Fruit fly (Drosophila melanogaster) whole organism, prepupa: Measurements from ENCODE around the gene RagA-B.

Source experiments
- Blimp-1 ChIP-seq: fragments of 200-800 bp; sonication (Bioruptor generic); optimal IDR thresholded peaks from 3 replicates; lab custom pipeline; 2017; ENCODE audit warnings: missing biosample characterization, missing genetic modification characterization, mild to moderate bottlenecking, moderate library complexity, missing genetic modification reagents
- CG10631 ChIP-seq: fragments of 200-800 bp; sonication (Bioruptor generic); optimal IDR thresholded peaks from 2 replicates; lab custom pipeline; 2016; ENCODE audit warnings: missing biosample characterization, missing genetic modification characterization
- CG10669 ChIP-seq: fragments of 200-800 bp; sonication (Bioruptor generic); optimal IDR thresholded peaks from 3 replicates; lab custom pipeline; 2018; ENCODE audit warnings: missing biosample characterization, mild to moderate bottlenecking, missing genetic modification characterization, moderate library complexity
- CG11294 ChIP-seq: fragments of 200-800 bp; sonication (Bioruptor generic); IDR thresholded peaks from 2 replicates; pipeline ENCODE4 v1.3.6; 2022; ENCODE audit warnings: missing biosample characterization, missing genetic modification characterization
- CG11762 ChIP-seq: fragments of 200-800 bp; sonication (Bioruptor generic); optimal IDR thresholded peaks from 3 replicates; lab custom pipeline; 2016; ENCODE audit warnings: missing biosample characterization, missing genetic modification characterization; ENCODE audit not compliant: insufficient read depth
- CG15336 ChIP-seq: fragments of 200-800 bp; sonication (Bioruptor generic); IDR thresholded peaks from 2 replicates; pipeline ENCODE4 v1.3.6; 2022; ENCODE audit warnings: missing biosample characterization, missing genetic modification characterization
- CG1621 ChIP-seq: fragments of 200-800 bp; sonication (Bioruptor generic); optimal IDR thresholded peaks from 3 replicates; lab custom pipeline; 2018; ENCODE audit warnings: missing biosample characterization, mild to moderate bottlenecking, missing genetic modification characterization
- CG16779 ChIP-seq: fragments of 200-800 bp; sonication (Bioruptor generic); optimal IDR thresholded peaks from 3 replicates; lab custom pipeline; 2017; ENCODE audit warnings: missing biosample characterization, mild to moderate bottlenecking, missing genetic modification characterization
- CG32006 ChIP-seq: fragments of 200-800 bp; sonication (Bioruptor generic); optimal IDR thresholded peaks from 3 replicates; lab custom pipeline; 2017; ENCODE audit warnings: missing biosample characterization, mild to moderate bottlenecking, missing genetic modification characterization
- CG4318 ChIP-seq: fragments of 200-800 bp; sonication (Bioruptor generic); optimal IDR thresholded peaks from 3 replicates; lab custom pipeline; 2017; ENCODE audit warnings: missing biosample characterization, mild to moderate bottlenecking, missing genetic modification characterization
- CG6163 ChIP-seq: fragments of 200-800 bp; sonication (Bioruptor generic); IDR thresholded peaks from 3 replicates; pipeline ENCODE4 v1.3.6; 2022; ENCODE audit warnings: missing biosample characterization, missing genetic modification characterization
- CG6808 ChIP-seq: fragments of 200-800 bp; sonication (Bioruptor generic); optimal IDR thresholded peaks from 3 replicates; lab custom pipeline; 2017; ENCODE audit warnings: missing biosample characterization, missing genetic modification characterization, mild to moderate bottlenecking, moderate library complexity, missing genetic modification reagents
- CG6854 ChIP-seq: fragments of 200-800 bp; sonication (Bioruptor generic); optimal IDR thresholded peaks from 2 replicates; lab custom pipeline; 2017; ENCODE audit warnings: missing biosample characterization, mild to moderate bottlenecking, missing genetic modification characterization
- CG7368 ChIP-seq: fragments of 200-800 bp; sonication (Bioruptor generic); optimal IDR thresholded peaks from 3 replicates; lab custom pipeline; 2016; ENCODE audit warnings: missing biosample characterization, missing genetic modification characterization
- Eip78C ChIP-seq: fragments of 200-800 bp; sonication (Bioruptor generic); peaks from one replicate; lab custom pipeline; 2016; ENCODE audit warnings: missing biosample characterization, missing genetic modification characterization
- Eip93F ChIP-seq: fragments of 200-800 bp; sonication (Bioruptor generic); optimal IDR thresholded peaks from 2 replicates; lab custom pipeline; 2016; ENCODE audit warnings: missing biosample characterization, mild to moderate bottlenecking, missing genetic modification characterization
- Ets96B ChIP-seq: fragments of 200-800 bp; optimal IDR thresholded peaks from 2 replicates; lab custom pipeline; 2019; ENCODE audit warnings: missing biosample characterization, mild to moderate bottlenecking, missing genetic modification characterization, moderate library complexity
- Hr38 ChIP-seq: sonication (Bioruptor generic); optimal IDR thresholded peaks from 2 replicates; lab custom pipeline; 2016; ENCODE audit warnings: missing biosample characterization, missing genetic modification characterization
- Hr4 ChIP-seq: fragments of 200-800 bp; sonication (Bioruptor generic); optimal IDR thresholded peaks from 3 replicates; lab custom pipeline; 2016; ENCODE audit warnings: missing biosample characterization, missing genetic modification characterization
- Lpt ChIP-seq: fragments of 200-800 bp; sonication (Bioruptor generic); optimal IDR thresholded peaks from 3 replicates; lab custom pipeline; 2016; ENCODE audit warnings: missing biosample characterization, missing genetic modification characterization
- Met ChIP-seq: fragments of 200-800 bp; sonication (Bioruptor generic); optimal IDR thresholded peaks from 3 replicates; lab custom pipeline; 2016; ENCODE audit warnings: missing biosample characterization, missing genetic modification characterization
- Smox ChIP-seq: fragments of 200-800 bp; sonication (Bioruptor generic); optimal IDR thresholded peaks from 3 replicates; lab custom pipeline; 2016; ENCODE audit warnings: missing biosample characterization, missing genetic modification characterization
- Sox14 ChIP-seq: fragments of 200-800 bp; sonication (Bioruptor generic); optimal IDR thresholded peaks from 3 replicates; lab custom pipeline; 2016; ENCODE audit warnings: missing biosample characterization, missing genetic modification characterization
- achi ChIP-seq: fragments of 200-800 bp; sonication (Bioruptor generic); optimal IDR thresholded peaks from 3 replicates; lab custom pipeline; 2016; ENCODE audit warnings: missing biosample characterization, missing genetic modification characterization
- acj6 ChIP-seq: fragments of 200-800 bp; sonication (Bioruptor generic); optimal IDR thresholded peaks from 3 replicates; lab custom pipeline; 2016; ENCODE audit warnings: missing biosample characterization, missing genetic modification characterization
- dsx ChIP-seq: fragments of 200-800 bp; optimal IDR thresholded peaks from 3 replicates; lab custom pipeline; 2019; ENCODE audit warnings: missing biosample characterization, mild to moderate bottlenecking, missing genetic modification characterization, moderate library complexity; ENCODE audit not compliant: poor library complexity, severe bottlenecking
- esn ChIP-seq: fragments of 200-800 bp; sonication (Bioruptor generic); optimal IDR thresholded peaks from 2 replicates; lab custom pipeline; 2016; ENCODE audit warnings: missing biosample characterization, mild to moderate bottlenecking, missing genetic modification characterization, moderate library complexity
- fd59A ChIP-seq: fragments of 200-800 bp; sonication (Bioruptor generic); optimal IDR thresholded peaks from 2 replicates; lab custom pipeline; 2017; ENCODE audit warnings: missing biosample characterization, mild to moderate bottlenecking, missing genetic modification characterization, missing genetic modification reagents
- fkh ChIP-seq: fragments of 200-800 bp; sonication (Bioruptor generic); optimal IDR thresholded peaks from 3 replicates; lab custom pipeline; 2017; ENCODE audit warnings: missing biosample characterization, mild to moderate bottlenecking, missing genetic modification characterization, moderate library complexity
- ss ChIP-seq, 2 experiments: fragments of 200-800 bp; sonication (Bioruptor generic); optimal IDR thresholded peaks; 2 replicates in 1 of 2; 3 replicates in 1 of 2; lab custom pipeline; 2017 to 2018; ENCODE audit warnings: mild to moderate bottlenecking in 2 of 2, missing biosample characterization in 2 of 2, missing genetic modification characterization in 2 of 2, moderate library complexity in 1 of 2
- topi ChIP-seq: fragments of 200-800 bp; sonication (Bioruptor generic); optimal IDR thresholded peaks from 3 replicates; lab custom pipeline; 2016; ENCODE audit warnings: missing biosample characterization, missing genetic modification characterization

Gene RagA-B

DNA sequence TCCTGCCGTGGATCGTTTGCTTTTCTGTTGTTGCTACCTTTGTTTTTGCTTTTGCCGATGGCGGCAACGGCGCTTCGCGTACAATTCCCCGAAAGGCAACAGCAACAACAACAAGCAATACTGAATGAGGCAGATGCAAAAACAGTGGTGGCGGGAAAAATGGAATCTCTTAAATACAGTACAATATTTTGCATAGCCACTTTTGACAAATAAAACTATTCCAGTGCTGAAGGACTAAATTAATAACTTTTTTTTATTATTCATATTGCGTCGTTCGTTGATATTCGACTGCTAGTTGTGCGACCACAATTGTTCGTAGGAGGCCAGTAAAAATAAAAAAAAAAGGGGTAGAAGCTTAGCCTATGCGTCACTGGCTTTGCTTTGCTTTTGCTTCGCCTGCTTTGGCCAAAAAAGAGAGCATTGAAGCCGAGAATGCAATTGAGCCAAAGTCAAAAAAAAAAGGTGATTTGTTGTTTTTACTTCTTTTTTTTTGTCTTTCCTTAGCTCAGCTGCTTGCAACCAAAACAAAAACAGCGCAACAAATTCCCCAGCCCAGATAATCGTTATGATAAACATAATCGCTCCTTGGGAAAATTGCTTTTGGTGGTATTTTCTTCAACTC is 47.8 kb upstream of the RagA-B start (continued):
- TF ChIP-seq CG7368 = peak; percentile 98
- peak; percentile 98 for TF ChIP-seq acj6 (GFP tag; lab: Kevin White, UChicago)
- TF ChIP-seq CG10631 (GFP tag; lab: Kevin White, UChicago) = peak; percentile 99
- TF ChIP-seq CG6163 = peak; percentile 99
- TF ChIP-seq ss (GFP tag; optimal IDR thresholded peaks at IDR 0.05; lab: Kevin White, UChicago) = peak; percentile 98 to 99
- peak; percentile 98 for TF ChIP-seq CG6808 (GFP tag; lab: Kevin White, UChicago)
- peak; percentile 97 for TF ChIP-seq CG11294 (GFP tag; lab: Robert Waterston, UW)
- TF ChIP-seq CG15336 (GFP tag; lab: Robert Waterston, UW) = peak; percentile 99
- TF ChIP-seq fd59A (GFP tag; lab: Kevin White, UChicago) = peak; percentile 98
- peak; percentile 98 for TF ChIP-seq Met (GFP tag; lab: Kevin White, UChicago)
- peak; percentile 99 for TF ChIP-seq Hr4 (GFP tag; lab: Kevin White, UChicago)
- TF ChIP-seq Hr38 (GFP tag; lab: Kevin White, UChicago) = peak; percentile 93

DNA sequence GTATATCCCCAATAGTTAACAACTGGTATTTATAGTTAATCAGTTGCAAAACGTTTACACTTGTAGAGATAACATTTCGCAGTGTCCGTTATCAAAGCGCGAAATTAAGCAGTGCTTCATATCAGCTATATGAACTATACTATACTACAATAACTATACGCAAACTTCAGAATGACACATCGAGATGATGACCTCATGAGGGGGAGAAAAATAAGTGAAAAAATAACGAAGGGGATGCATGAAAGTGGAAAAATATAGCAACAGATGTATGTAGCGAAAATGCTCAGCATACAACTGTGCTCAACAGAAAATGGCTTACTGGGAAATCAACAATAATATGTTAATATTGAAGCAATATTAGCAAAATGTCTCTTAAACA is 46.6 kb upstream of the RagA-B start:
- TF ChIP-seq Hr4 (GFP tag; lab: Kevin White, UChicago) = peak; percentile 17
- no peak for TF ChIP-seq Smox
- TF ChIP-seq dsx = no peak
- no peak for TF ChIP-seq acj6 (GFP tag; lab: Kevin White, UChicago)
- TF ChIP-seq, all 60 proteins: peak for 1

DNA sequence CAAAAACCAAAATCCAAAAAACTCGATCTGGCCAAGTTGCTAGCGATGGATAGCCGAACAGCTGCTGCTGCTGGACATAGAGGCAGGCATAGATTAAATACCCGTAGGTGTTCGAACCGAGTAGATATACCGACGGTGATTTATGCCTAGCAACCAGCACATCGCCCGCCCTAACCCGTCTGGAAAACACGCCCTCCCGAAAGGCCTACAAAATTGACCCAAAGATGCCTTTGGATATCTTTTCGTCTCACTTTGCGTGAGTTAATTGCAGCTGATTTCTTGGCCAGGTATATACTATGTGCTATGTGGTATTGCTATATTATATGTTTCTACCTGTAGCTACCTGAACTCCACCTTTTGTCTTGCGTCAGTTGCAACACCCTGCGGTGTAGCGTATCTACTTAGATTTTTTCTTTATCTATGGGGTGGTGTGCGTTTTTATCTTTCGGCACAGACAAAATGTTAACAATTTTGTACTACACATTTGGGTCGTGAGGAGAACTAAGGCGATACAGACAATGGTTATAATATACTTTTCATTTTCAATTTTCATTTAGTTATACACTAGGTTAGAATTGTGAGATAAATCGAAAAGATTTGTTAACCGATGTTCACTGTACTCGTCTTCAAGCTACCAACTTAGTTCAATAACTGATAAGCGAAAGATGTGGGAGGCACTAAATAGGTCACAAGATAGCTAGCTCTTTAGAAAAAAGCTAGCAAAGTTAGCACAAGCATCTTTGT is 46.1 kb upstream of the RagA-B start:
- TF ChIP-seq CG6808 (GFP tag; lab: Kevin White, UChicago) (no peak), CG15336 (GFP tag; lab: Robert Waterston, UW) (no peak), CG10669 (no peak), CG10631 (GFP tag; lab: Kevin White, UChicago) (no peak), CG11762 (no peak), CG16779 (no peak), acj6 (GFP tag; lab: Kevin White, UChicago) (no peak), CG4318 (no peak), CG6163 (no peak)

DNA sequence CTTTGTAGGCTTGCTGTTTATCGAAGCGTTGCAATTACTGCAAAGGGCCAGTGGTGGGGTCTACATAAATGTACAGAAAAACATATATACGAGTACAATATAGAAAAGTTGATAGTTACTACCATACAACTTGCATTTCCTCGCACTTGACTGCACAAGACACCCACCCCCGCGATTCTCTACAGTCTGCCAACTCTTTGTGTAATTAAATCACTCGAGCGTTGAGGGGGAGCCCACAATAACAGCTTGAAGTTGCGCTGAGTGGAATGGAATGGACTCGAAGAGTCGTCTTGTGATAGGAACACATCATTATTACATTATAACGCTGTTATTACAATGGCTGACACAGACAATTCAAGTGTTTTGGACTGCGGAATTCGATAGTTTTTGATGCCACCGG is 45.3 kb upstream of the RagA-B start:
- TF ChIP-seq Eip78C (GFP tag; lab: Kevin White, UChicago) = peak; percentile 37
- peak; percentile 26 for TF ChIP-seq dsx
- no peak for TF ChIP-seq CG10669
- peak; percentile 11 for TF ChIP-seq Sox14 (GFP tag; lab: Kevin White, UChicago)

DNA sequence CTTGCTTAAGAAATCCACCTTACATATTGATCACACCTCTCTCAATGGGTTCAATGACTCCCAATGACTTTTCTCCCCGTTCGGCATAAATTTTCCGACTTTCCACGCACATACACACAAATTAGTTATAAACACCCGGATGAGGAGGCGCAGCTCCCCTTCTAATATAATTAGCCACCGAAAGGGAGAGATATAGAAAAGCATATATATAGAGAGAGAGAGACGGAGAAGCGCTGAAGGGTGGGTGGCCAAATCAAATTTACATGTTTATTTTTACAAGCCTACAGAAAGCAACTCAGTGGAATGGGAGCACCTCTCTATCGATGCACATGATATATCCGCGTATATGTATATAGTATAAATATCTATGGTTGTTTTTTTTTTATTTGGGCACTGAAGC is 44.6 kb upstream of the RagA-B start:
- no peak for TF ChIP-seq Eip78C (GFP tag; lab: Kevin White, UChicago)
- TF ChIP-seq fkh (GFP tag; lab: Kevin White, UChicago) = peak; percentile 31
- TF ChIP-seq Met (GFP tag; lab: Kevin White, UChicago) = no peak

DNA sequence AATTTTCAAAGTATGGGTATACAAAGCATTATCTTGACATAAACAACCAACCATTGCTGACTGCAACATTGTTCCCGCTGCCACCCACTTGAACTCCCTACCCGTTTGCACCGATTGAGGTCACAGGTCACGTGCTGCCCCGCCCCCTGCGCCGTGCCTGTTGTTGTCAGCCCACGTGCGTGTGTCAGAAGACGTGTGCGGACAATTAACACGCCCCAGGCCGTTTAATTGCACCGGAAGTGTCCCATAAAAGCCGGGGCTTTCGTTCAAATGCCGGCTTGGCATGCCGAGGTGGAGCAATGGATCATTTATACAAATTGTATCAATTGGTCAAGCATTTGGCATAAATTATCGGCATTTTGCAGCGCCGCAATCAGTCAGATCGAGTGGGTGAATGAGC is 43.0 kb upstream of the RagA-B start:
- no peak for TF ChIP-seq Ets96B (tag; lab: Kevin White, UChicago)
- TF ChIP-seq esn = no peak
- TF ChIP-seq Blimp-1 (GFP tag; lab: Kevin White, UChicago) = no peak
- TF ChIP-seq CG7368 = no peak
- no peak for TF ChIP-seq CG11762
- TF ChIP-seq topi (GFP tag; lab: Kevin White, UChicago) = no peak
- TF ChIP-seq, all 60 proteins: peak for 0

DNA sequence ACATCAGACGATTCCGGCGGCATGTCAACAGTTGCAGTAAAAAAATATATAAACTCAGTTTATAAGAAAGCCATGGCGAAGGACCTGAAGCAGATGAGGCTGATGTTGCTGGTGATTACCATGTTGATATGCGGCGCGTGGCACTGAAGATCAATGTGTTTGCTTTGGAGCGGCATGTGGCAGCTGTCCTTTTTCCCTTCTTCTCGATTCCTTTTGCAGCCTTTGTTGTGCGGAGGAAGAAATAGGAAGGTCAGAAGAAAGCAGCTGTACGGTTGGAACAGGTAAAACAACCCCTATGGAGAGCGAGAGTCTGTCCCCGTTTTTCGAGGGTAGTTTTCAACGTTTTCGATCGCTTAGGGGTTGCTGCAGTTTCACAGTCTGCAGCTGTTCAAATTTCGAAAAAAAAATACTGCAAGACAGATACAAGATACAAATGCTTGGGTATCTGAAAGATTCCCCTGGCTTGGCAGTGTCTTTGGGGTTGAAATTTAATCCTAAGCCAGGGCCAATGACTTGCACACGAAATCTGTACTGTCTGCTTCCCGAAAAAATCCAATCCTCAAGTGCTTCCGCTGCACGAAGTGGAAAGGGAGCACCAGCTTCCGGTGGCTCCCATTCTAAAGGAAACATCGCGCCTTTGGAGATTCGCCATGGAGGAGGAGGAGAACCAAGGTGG is 40.9 kb upstream of the RagA-B start:
- TF ChIP-seq CG1621 (tag; lab: Kevin White, UChicago) (no peak), CG6854 (GFP tag; lab: Kevin White, UChicago) (no peak), CG32006 (no peak), achi (GFP tag; lab: Kevin White, UChicago) (no peak), Lpt (GFP tag; lab: Kevin White, UChicago) (no peak), Eip93F (GFP tag; lab: Kevin White, UChicago) (no peak)
